Worm (Caenorhabditis elegans): ENCODE results near the gene smg-4.

- TF ChIP-seq elt-3 (tag; optimal IDR thresholded peaks at IDR 0.05) (no peak), snpc-4 (tag; optimal IDR thresholded peaks at IDR 0.05) (no peak), mep-1 (tag; optimal IDR thresholded peaks at IDR 0.05) (no peak), nhr-237 (tag; optimal IDR thresholded peaks at IDR 0.05) (no peak), nhr-12 (tag; optimal IDR thresholded peaks at IDR 0.05) (no peak), ztf-11 (tag; optimal IDR thresholded peaks at IDR 0.05) (no peak), lsy-2 (tag; optimal IDR thresholded peaks at IDR 0.05) (no peak), M03D4.4 (tag; optimal IDR thresholded peaks at IDR 0.05) (no peak)
Observed at ce11 chrV:9752918-9753317, 24.6 kb downstream of the smg-4 start, which contains the start of gene F58E6.6.
